Worm (Caenorhabditis elegans) whole organism, late embryonic: Measurements from ENCODE around the gene fbxb-54.

Experiments
- hlh-6 ChIP-seq: sonication (generic microtip); optimal IDR thresholded peaks from 2 replicates; lab custom pipeline; 2016; ENCODE audit warnings: missing genotype, missing genetic modification characterization, missing compliant biosample characterization
- tbx-2 ChIP-seq: sonication (generic microtip); optimal IDR thresholded peaks from 2 replicates; lab custom pipeline; 2016; ENCODE audit warnings: missing genetic modification characterization, missing compliant biosample characterization

DNA sequence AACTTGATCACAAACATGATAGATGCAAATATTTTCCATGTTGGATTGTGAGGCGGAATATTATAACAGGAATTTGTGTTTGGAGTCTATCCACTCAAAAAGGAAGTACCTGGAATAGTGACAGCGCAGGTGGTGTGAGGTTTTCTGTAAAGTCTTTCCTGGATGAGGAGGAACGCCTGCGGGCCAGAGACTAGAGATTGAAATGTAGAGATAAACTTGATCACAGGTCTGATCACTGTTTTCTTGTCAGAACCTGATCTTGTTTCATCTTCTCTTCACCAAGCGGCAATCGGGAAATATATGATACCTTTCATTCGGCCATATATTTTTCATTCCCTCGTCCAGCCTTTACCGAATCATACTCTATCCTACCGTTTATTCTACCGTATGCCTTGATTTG, 30.2 kb upstream of the fbxb-54 start, which contains the start of gene T07H3.8:
- TF ChIP-seq hlh-6 (tag; lab: Kevin White, UChicago) (no peak), tbx-2 (tag; lab: Kevin White, UChicago) (no peak)
